Worm (Caenorhabditis elegans) whole organism, L1 larva: ENCODE measurements around the gene ZK945.6.

Source experiments
- skn-1 ChIP-seq: fragments of 150-350 bp; optimal IDR thresholded peaks from 2 replicates; lab custom pipeline; 2014; ENCODE audit warnings: missing biosample characterization, missing genetic modification characterization
- zag-1 ChIP-seq: fragments of 150-350 bp; optimal IDR thresholded peaks from 2 replicates; lab custom pipeline; 2014; ENCODE audit warnings: missing biosample characterization, missing genetic modification characterization

DNA sequence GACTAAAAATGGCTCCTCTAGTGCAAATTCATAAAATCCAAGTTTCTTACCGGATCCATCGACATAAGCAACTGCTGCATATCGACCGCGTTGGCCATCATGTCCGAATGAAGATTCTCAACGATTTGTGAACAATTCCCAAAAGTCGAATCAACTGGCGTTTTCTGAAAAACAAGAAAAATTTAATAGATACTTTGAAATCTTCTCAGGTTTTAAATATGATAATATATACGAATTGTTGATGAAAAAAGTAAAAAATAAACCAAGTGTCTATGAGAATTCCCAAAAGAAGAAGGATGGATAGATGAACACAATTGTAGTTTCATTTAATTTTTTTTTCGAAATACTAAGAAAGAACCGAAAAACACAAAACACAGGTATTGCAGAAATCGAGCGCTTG lies 39.0 kb downstream of the ZK945.6 start, which contains the start of gene die-1:
- no peak for TF ChIP-seq zag-1 (tag; lab: Kevin White, UChicago)
- TF ChIP-seq skn-1, result no peak
